Fruit fly (Drosophila melanogaster) Kc167 (cell line): Measurements from ENCODE around the gene Pitslre.

Source experiments
- Myc ChIP-seq: fragments of >200 bp; optimal IDR thresholded peaks from 2 replicates; lab custom pipeline; 2017; ENCODE audit warnings: missing external identifiers
- Sin3A ChIP-seq: fragments of >200 bp; optimal IDR thresholded peaks from 2 replicates; lab custom pipeline; 2018; ENCODE audit warnings: missing external identifiers
- h ChIP-seq: fragments of >200 bp; optimal IDR thresholded peaks from 3 replicates; lab custom pipeline; 2018; ENCODE audit warnings: missing external identifiers
- insv ChIP-seq: fragments of >200 bp; optimal IDR thresholded peaks from 3 replicates; lab custom pipeline; 2018; ENCODE audit warnings: missing external identifiers
- psq ChIP-seq: fragments of >200 bp; optimal IDR thresholded peaks from 2 replicates; lab custom pipeline; 2017; ENCODE audit warnings: missing external identifiers
- ttk ChIP-seq: sonication (Bioruptor generic); optimal IDR thresholded peaks from 2 replicates; lab custom pipeline; 2017; ENCODE audit warnings: missing external identifiers

The Pitslre gene

DNA sequence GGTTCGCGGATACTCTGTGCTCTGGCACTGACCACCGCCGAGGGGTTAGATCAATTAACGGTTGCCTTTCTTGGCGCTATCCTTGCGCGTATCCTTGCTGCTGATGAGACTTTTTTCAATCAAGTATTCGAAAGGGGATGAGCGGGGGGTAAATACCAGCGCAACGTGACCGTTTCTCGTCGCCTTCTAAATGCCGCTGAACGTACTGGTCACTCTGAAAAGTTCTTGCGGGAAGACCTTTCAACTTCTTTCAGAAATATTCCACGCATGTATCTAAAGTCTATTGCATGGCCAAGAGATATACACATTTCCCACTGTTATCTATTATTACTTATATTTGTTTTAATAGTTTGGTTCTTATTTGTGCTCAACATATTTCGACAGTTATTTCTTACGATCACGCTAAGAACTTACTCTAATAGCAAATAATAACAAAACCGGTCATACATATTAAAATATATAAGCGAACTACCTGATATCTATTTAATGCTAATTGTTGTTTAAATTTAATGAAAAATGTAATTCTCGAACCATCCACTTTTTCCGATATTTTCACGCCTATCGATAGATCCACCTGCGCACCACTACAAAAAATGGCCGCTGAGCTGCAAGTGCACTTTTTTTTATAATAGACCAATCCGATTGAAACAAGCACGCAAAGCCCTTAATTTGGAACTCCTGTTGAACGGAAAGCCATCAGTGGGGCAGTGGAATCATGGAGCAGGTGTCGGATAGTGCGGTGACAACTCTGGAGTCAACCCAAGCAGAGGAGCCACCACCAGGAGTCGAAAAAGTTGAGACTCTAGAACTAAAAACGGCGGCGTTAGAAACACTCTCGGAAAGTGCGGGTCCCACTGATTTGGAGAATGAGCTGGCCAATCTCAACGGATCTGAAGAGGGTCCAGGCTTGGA, 38.0 kb downstream of the Pitslre start, which contains the start of the genes CG3634 and HIPP1:
Gene CG3634, minus strand, starts transcription at position 185 of the 912 bp plus-strand sequence.
Gene HIPP1, plus strand, starts transcription at position 582 of the 912 bp plus-strand sequence.
- no peak for TF ChIP-seq h (lab: Kevin White, UChicago)
- TF ChIP-seq psq, result no peak
- no peak for TF ChIP-seq insv

DNA sequence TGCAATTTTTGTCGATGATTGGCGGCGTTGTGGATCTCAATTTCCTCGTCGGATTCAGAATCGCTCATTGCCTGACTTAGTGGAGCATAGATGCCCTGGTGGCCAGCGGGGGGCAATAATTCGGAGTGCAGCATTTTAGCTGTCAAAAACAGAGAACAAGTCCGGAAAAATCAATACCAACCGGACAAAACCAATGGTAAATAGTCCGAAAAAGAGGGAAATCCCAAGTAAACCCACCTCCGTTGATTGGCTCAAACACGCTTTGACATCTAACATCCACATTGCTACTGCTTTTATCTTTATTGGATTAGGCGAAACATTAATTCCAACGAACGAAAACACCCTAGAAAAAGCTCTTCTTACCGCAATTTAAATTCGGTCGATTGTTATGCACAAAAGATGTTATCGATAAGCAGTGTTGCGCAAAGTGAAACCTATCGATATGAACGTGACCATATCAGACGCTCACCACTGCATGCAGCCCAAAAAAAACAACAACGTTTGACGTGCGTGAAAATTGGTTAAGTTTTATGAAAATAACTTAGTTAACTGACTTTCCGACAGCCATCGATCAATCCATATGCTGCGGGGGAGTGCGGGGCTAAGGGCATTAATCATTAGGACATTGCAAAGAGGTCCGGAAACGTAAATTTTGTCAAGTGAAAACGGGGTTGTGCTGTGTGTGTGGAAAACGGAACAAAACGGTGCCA, 44.5 kb downstream of the Pitslre start, which contains the start of the genes CG3618 and Pka-R1:
Gene CG3618, minus strand, starts transcription at position 410 of the 710 bp plus-strand sequence.
Gene Pka-R1, plus strand, starts transcription at position 453 of the 710 bp plus-strand sequence.
- no peak for TF ChIP-seq psq
- TF ChIP-seq h (lab: Kevin White, UChicago), result no peak
- TF ChIP-seq Sin3A (lab: Kevin White, UChicago), result no peak
- no peak for TF ChIP-seq insv
- TF ChIP-seq Myc (lab: Kevin White, UChicago), result no peak
- no peak for TF ChIP-seq ttk (lab: Kevin White, UChicago)

DNA sequence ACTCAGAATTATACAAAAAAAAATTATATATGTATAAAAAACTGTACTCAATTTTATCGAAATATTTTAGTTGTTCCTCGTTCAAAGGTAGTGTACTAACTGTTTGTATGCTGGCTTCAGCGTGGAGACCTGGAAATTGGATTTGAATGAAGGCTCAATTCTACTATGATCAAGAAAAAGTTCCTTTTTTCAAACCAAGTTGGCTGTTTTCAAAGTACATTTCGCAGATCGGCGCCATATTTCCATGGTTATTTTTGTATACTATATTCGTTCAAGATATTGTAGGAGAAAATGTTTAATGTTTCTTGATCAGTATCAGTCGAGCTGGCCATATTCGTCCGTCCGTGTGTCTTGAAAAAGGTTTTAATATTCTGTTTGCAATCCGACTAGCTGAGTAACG, 46.6 kb downstream of the Pitslre start, which contains the start of gene Mst77F:
Gene Mst77F, minus strand, starts transcription at position 101 of the 400 bp plus-strand sequence.
- TF ChIP-seq h (lab: Kevin White, UChicago) (no peak), insv (no peak), Sin3A (lab: Kevin White, UChicago) (no peak)

DNA sequence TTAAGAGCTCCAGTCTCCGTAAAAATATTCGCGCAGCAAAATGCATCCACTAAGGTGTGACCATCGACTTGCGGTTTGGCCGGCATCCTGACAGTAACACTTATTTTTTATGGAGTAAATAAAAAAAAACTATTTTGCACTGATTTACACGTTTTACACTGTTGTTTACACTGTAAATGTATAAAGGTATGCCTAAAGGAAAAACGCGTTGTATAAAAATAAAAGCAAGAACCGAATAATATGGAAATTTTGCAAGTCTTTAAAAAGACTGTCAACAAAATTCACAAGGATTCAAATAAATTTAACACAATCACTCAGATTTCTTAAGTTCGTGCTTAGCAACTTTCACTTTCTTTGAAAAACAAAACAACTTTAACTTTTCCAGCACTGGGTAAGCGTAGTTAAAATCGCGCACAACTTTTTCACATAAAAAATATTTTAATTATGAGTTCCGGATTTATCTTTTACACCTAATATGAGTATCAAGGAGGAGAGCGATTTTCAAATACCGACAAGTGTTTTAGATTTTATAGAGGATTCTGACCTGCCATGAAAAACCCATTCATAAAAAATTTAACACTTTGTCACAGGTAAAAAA, 52.0 kb downstream of the Pitslre start:
- TF ChIP-seq Sin3A (lab: Kevin White, UChicago) (no peak), insv (no peak), h (lab: Kevin White, UChicago) (no peak), ttk (lab: Kevin White, UChicago) (no peak), Myc (lab: Kevin White, UChicago) (no peak), psq (no peak)
